Fruit fly (Drosophila melanogaster) whole organism, wandering third instar larva: Measurements from ENCODE around the gene CG6428.

Source experiments
- Abd-B ChIP-seq: fragments of >200 bp; optimal IDR thresholded peaks from 2 replicates; lab custom pipeline; 2017; ENCODE audit warnings: missing biosample characterization, missing genetic modification characterization
- fru ChIP-seq: fragments of 200-800 bp; sonication (Bioruptor generic); optimal IDR thresholded peaks from 3 replicates; lab custom pipeline; 2016; ENCODE audit warnings: missing biosample characterization, mild to moderate bottlenecking, missing genetic modification characterization
- h ChIP-seq: fragments of 200-800 bp; sonication (Bioruptor generic); optimal IDR thresholded peaks from 3 replicates; lab custom pipeline; 2016; ENCODE audit warnings: missing biosample characterization, mild to moderate bottlenecking, missing genetic modification characterization
- pan ChIP-seq: fragments of >200 bp; optimal IDR thresholded peaks from 2 replicates; lab custom pipeline; 2017
- psq ChIP-seq: fragments of 200-800 bp; sonication (Bioruptor generic); optimal IDR thresholded peaks from 3 replicates; lab custom pipeline; 2017; ENCODE audit warnings: missing biosample characterization, mild to moderate bottlenecking, missing genetic modification characterization, moderate library complexity
- tai ChIP-seq: sonication (Bioruptor generic); optimal IDR thresholded peaks from 2 replicates; lab custom pipeline; 2016; ENCODE audit warnings: missing biosample characterization, missing genetic modification characterization
- usp ChIP-seq: fragments of >200 bp; optimal IDR thresholded peaks from 2 replicates; lab custom pipeline; 2017; ENCODE audit warnings: missing biosample characterization, missing genetic modification characterization

dm6 chrX:4010835-4011234, 42.4 kb upstream of the CG6428 start:
- TF ChIP-seq psq (peak; percentile 37), Abd-B (no peak), fru (GFP tag; lab: Kevin White, UChicago) (peak; percentile 25), pan (lab: Kevin White, UChicago) (no peak), usp (no peak), h (GFP tag; lab: Kevin White, UChicago) (peak; percentile 67), tai (GFP tag; lab: Kevin White, UChicago) (no peak)
